Worm (Caenorhabditis elegans): ENCODE measurements around the gene Y37D8A.3.
A peak's percentile ranks its signal among the peaks of the same experiment; 100 is the strongest.

ce11 chrIII:12842858-12843257, 13.7 kb downstream of the Y37D8A.3 start:
- TF ChIP-seq tbx-2 (tag; optimal IDR thresholded peaks at IDR 0.05): peak; percentile 13
- TF ChIP-seq nhr-237 (tag; optimal IDR thresholded peaks at IDR 0.05): no peak
- TF ChIP-seq aly-2 (tag; optimal IDR thresholded peaks at IDR 0.05): no peak
- TF ChIP-seq isw-1 (GFP tag; IDR thresholded peaks at IDR 0.05): no peak
- no peak for TF ChIP-seq alr-1 (tag; optimal IDR thresholded peaks at IDR 0.05; ENCODE audit: borderline replicate concordance)
- TF ChIP-seq egl-27 (tag; optimal IDR thresholded peaks at IDR 0.05): no peak
- no peak for TF ChIP-seq hlh-17 (GFP tag; optimal IDR thresholded peaks at IDR 0.05; ENCODE audit: borderline replicate concordance)
- no peak for TF ChIP-seq C04F5.9 (tag; optimal IDR thresholded peaks at IDR 0.05)
- no peak for TF ChIP-seq ceh-82 (tag; optimal IDR thresholded peaks at IDR 0.05)
- no peak for TF ChIP-seq ets-5 (GFP tag; IDR thresholded peaks at IDR 0.05)
- TF ChIP-seq unc-98 (GFP tag; IDR thresholded peaks at IDR 0.05): no peak
- TF ChIP-seq nhr-11 (tag; optimal IDR thresholded peaks at IDR 0.05): no peak
- TF ChIP-seq snpc-4 (tag; optimal IDR thresholded peaks at IDR 0.05): no peak
- peak in 1 of 2 experiments; percentile 29 for TF ChIP-seq mdl-1 (tag; optimal IDR thresholded peaks at IDR 0.05)

Data from whole organism, L1 larva.